Worm (Caenorhabditis elegans) whole organism, mixed stage, embryonic: ENCODE measurements around the gene col-125.
"Not testable (repeated sequence)": the region's sequence is repeated elsewhere in the genome, so short reads cannot be mapped to it uniquely, and the experiment has no call there.

Source experiments
- M03D4.4 ChIP-seq: sonication (generic microtip); optimal IDR thresholded peaks from 2 replicates; lab custom pipeline; 2017; ENCODE audit warnings: mild to moderate bottlenecking, missing genetic modification characterization, missing compliant biosample characterization
- blmp-1 ChIP-seq: fragments of 150-350 bp; optimal IDR thresholded peaks from 2 replicates; lab custom pipeline; 2014; ENCODE audit warnings: missing biosample characterization, missing genetic modification characterization
- ceh-39 ChIP-seq: fragments of 150-350 bp; optimal IDR thresholded peaks from 2 replicates; lab custom pipeline; 2014; ENCODE audit warnings: missing biosample characterization, missing genetic modification characterization
- ceh-43 ChIP-seq: fragments of 200-800 bp; sonication (Bioruptor generic); optimal IDR thresholded peaks from 2 replicates; lab custom pipeline; 2018; ENCODE audit warnings: mild to moderate bottlenecking, missing genetic modification characterization, moderate library complexity, missing compliant biosample characterization
- ces-1 ChIP-seq: fragments of 150-350 bp; optimal IDR thresholded peaks from 2 replicates; lab custom pipeline; 2014; ENCODE audit warnings: missing biosample characterization, missing genetic modification reagents, missing genetic modification characterization
- cnd-1 ChIP-seq: fragments of 200-800 bp; sonication (Bioruptor generic); optimal IDR thresholded peaks from 2 replicates; lab custom pipeline; 2018; ENCODE audit warnings: mild to moderate bottlenecking, missing genetic modification characterization, missing compliant biosample characterization
- drap-1 ChIP-seq: fragments of 200-800 bp; sonication (Bioruptor generic); optimal IDR thresholded peaks from 3 replicates; lab custom pipeline; 2018; ENCODE audit warnings: mild to moderate bottlenecking, missing genetic modification characterization, missing compliant biosample characterization
- elt-1 ChIP-seq: sonication (generic microtip); optimal IDR thresholded peaks from 2 replicates; lab custom pipeline; 2017; ENCODE audit warnings: missing genetic modification characterization, mild to moderate bottlenecking, missing compliant biosample characterization, antibody characterized with exemption, moderate library complexity, borderline replicate concordance; ENCODE audit not compliant: insufficient read depth
- flh-1 ChIP-seq: fragments of 200-800 bp; sonication (Bioruptor generic); optimal IDR thresholded peaks from 2 replicates; lab custom pipeline; 2018; ENCODE audit warnings: mild to moderate bottlenecking, missing genetic modification characterization, moderate library complexity, missing compliant biosample characterization
- ham-2 ChIP-seq: fragments of 200-800 bp; sonication (Bioruptor generic); optimal IDR thresholded peaks from 2 replicates; lab custom pipeline; 2018; ENCODE audit warnings: mild to moderate bottlenecking, missing genetic modification characterization, missing compliant biosample characterization
- hlh-1 ChIP-seq: fragments of 150-350 bp; optimal IDR thresholded peaks from 2 replicates; lab custom pipeline; 2014; ENCODE audit warnings: missing biosample characterization, missing genetic modification reagents, missing genetic modification characterization
- lin-13 ChIP-seq: fragments of 150-350 bp; optimal IDR thresholded peaks from 2 replicates; lab custom pipeline; 2014; ENCODE audit warnings: missing biosample characterization, missing genetic modification characterization
- lsy-2 ChIP-seq: fragments of 150-350 bp; optimal IDR thresholded peaks from 2 replicates; lab custom pipeline; 2014; ENCODE audit warnings: missing biosample characterization, missing genetic modification characterization
- mab-5 ChIP-seq: fragments of 150-350 bp; optimal IDR thresholded peaks from 2 replicates; lab custom pipeline; 2014; ENCODE audit warnings: missing biosample characterization, missing genetic modification characterization
- mep-1 ChIP-seq: fragments of 150-350 bp; optimal IDR thresholded peaks from 2 replicates; lab custom pipeline; 2017; ENCODE audit warnings: missing biosample characterization, missing genetic modification reagents, missing genetic modification characterization, inconsistent platforms
- mls-2 ChIP-seq: sonication (generic microtip); optimal IDR thresholded peaks from 2 replicates; lab custom pipeline; 2016; ENCODE audit warnings: mild to moderate bottlenecking, missing genetic modification characterization, moderate library complexity, missing compliant biosample characterization
- nhr-12 ChIP-seq: fragments of 150-350 bp; optimal IDR thresholded peaks from 2 replicates; lab custom pipeline; 2014; ENCODE audit warnings: missing biosample characterization, missing genetic modification characterization
- nhr-76 ChIP-seq: sonication (generic microtip); optimal IDR thresholded peaks from 2 replicates; lab custom pipeline; 2017; ENCODE audit warnings: missing biosample characterization, missing genetic modification characterization
- pha-4 ChIP-seq: fragments of 150-350 bp; optimal IDR thresholded peaks from 2 replicates; lab custom pipeline; 2018; ENCODE audit warnings: missing biosample characterization, missing genetic modification reagents, missing genetic modification characterization
- sem-2 ChIP-seq: fragments of 200-800 bp; sonication (Bioruptor generic); optimal IDR thresholded peaks from 2 replicates; lab custom pipeline; 2018; ENCODE audit warnings: mild to moderate bottlenecking, missing genetic modification characterization, missing compliant biosample characterization
- snpc-4 ChIP-seq: fragments of 150-350 bp; optimal IDR thresholded peaks from 2 replicates; lab custom pipeline; 2014; ENCODE audit warnings: missing biosample characterization, missing genetic modification characterization
- sptf-1 ChIP-seq: sonication (generic microtip); optimal IDR thresholded peaks from 2 replicates; lab custom pipeline; 2017; ENCODE audit warnings: mild to moderate bottlenecking, missing genetic modification characterization, moderate library complexity, missing compliant biosample characterization
- tbx-8 ChIP-seq: fragments of 200-800 bp; sonication (Bioruptor generic); optimal IDR thresholded peaks from 2 replicates; lab custom pipeline; 2018; ENCODE audit warnings: mild to moderate bottlenecking, missing genetic modification characterization, moderate library complexity, missing compliant biosample characterization
- unc-120 ChIP-seq: sonication (generic microtip); optimal IDR thresholded peaks from 2 replicates; lab custom pipeline; 2017; ENCODE audit warnings: missing genetic modification characterization, missing compliant biosample characterization; ENCODE audit not compliant: poor library complexity, severe bottlenecking

col-125 gene

ce11 chrIV:11235755-11236154, 10.4 kb downstream of the col-125 start:
- TF ChIP-seq ces-1 (GFP tag; lab: Kevin White, UChicago) (peak; percentile 34), unc-120 (no peak)

- TF ChIP-seq M03D4.4 (tag; lab: Kevin White, UChicago) (no peak), flh-1 (GFP tag; lab: Kevin White, UChicago) (no peak), ceh-43 (GFP tag; lab: Kevin White, UChicago) (no peak), ceh-39 (tag; lab: Kevin White, UChicago) (no peak), mab-5 (tag; lab: Kevin White, UChicago) (no peak), lsy-2 (no peak), tbx-8 (GFP tag; lab: Kevin White, UChicago) (no peak), drap-1 (GFP tag; lab: Kevin White, UChicago) (no peak), pha-4 (tag; lab: Kevin White, UChicago) (no peak), sptf-1 (no peak), hlh-1 (no peak), mls-2 (tag; lab: Kevin White, UChicago) (no peak), cnd-1 (tag; lab: Kevin White, UChicago) (no peak), blmp-1 (tag; lab: Kevin White, UChicago) (no peak), nhr-12 (tag; lab: Kevin White, UChicago) (no peak), snpc-4 (tag; lab: Kevin White, UChicago) (no peak)
Observed at ce11 chrIV:11241368-11241767, 16.1 kb downstream of the col-125 start, which contains the start of gene C05C12.6. C05C12.6 (minus strand) TSS chrIV:11241468.

ce11 chrIV:11247434-11247833, 22.1 kb downstream of the col-125 start:
- no peak for TF ChIP-seq elt-1 (tag; lab: Kevin White, UChicago)
- TF ChIP-seq, all 35 proteins: peak for 0

- TF ChIP-seq mls-2 (tag; lab: Kevin White, UChicago): no peak
- TF ChIP-seq mab-5 (tag; lab: Kevin White, UChicago): no peak
- TF ChIP-seq mep-1: no peak
- no peak for TF ChIP-seq ham-2 (GFP tag; lab: Kevin White, UChicago)
- no peak for TF ChIP-seq M03D4.4 (tag; lab: Kevin White, UChicago)
- TF ChIP-seq ceh-43 (GFP tag; lab: Kevin White, UChicago): no peak
- no peak for TF ChIP-seq nhr-12 (tag; lab: Kevin White, UChicago)
- TF ChIP-seq, all 35 proteins: peak for 0
Observed at ce11 chrIV:11248031-11248631, 22.8 kb downstream of the col-125 start, which contains the start of gene C05C12.4. C05C12.4 (minus strand) TSS chrIV:11248081.

- TF ChIP-seq sem-2 (GFP tag; lab: Kevin White, UChicago); elt-1 (tag; lab: Kevin White, UChicago); lin-13 (tag; lab: Kevin White, UChicago): not testable (repeated sequence)
Observed at ce11 chrIV:11253689-11254088, 28.4 kb downstream of the col-125 start, which contains the start of gene C05C12.1. C05C12.1 (plus strand) TSS chrIV:11253989.

- TF ChIP-seq nhr-76 (no peak), blmp-1 (tag; lab: Kevin White, UChicago) (no peak), M03D4.4 (tag; lab: Kevin White, UChicago) (no peak), mep-1 (no peak)
Observed at ce11 chrIV:11257476-11257875, 32.2 kb downstream of the col-125 start.

ce11 chrIV:11259485-11259972, 34.2 kb downstream of the col-125 start, which contains the start of gene gtl-1:
gtl-1 (minus strand) TSS chrIV:11259535.
- no peak for TF ChIP-seq elt-1 (tag; lab: Kevin White, UChicago)
